Fruit fly (Drosophila melanogaster) whole organism, embryonic: ENCODE measurements around the gene CG14234.

Experiments used
- CG10543 ChIP-seq: fragments of 200-800 bp; sonication (Bioruptor generic); optimal IDR thresholded peaks from 3 replicates; lab custom pipeline; 2017; ENCODE audit warnings: missing biosample characterization, mild to moderate bottlenecking, missing genetic modification characterization, moderate library complexity
- CG10979 ChIP-seq: fragments of 200-800 bp; sonication (Bioruptor generic); optimal IDR thresholded peaks from 2 replicates; lab custom pipeline; 2018; ENCODE audit warnings: missing biosample characterization, mild to moderate bottlenecking, missing genetic modification characterization, moderate library complexity
- CG11085 ChIP-seq: fragments of 200-800 bp; sonication (Bioruptor generic); IDR thresholded peaks from 2 replicates; pipeline ENCODE4 v1.3.6; 2022; ENCODE audit warnings: missing biosample characterization, missing genetic modification characterization
- CG11247 ChIP-seq: fragments of 200-800 bp; sonication (Bioruptor generic); IDR thresholded peaks from 2 replicates; pipeline ENCODE4 v1.3.6; 2022; ENCODE audit warnings: missing biosample characterization, missing genetic modification characterization
- CG11696 ChIP-seq: fragments of 200-800 bp; sonication (Bioruptor generic); IDR thresholded peaks from 2 replicates; pipeline ENCODE4 v1.3.6; 2022; ENCODE audit warnings: missing biosample characterization, missing genetic modification characterization
- CG12659 ChIP-seq: fragments of 200-800 bp; sonication (Bioruptor generic); optimal IDR thresholded peaks from 3 replicates; lab custom pipeline; 2017; ENCODE audit warnings: mild to moderate bottlenecking, missing biosample characterization, missing genetic modification reagents, missing genetic modification characterization
- CG13123 ChIP-seq: fragments of 200-800 bp; sonication (Bioruptor generic); optimal IDR thresholded peaks from 2 replicates; lab custom pipeline; 2016; ENCODE audit warnings: missing biosample characterization, missing genetic modification characterization
- CG13296 ChIP-seq: fragments of 200-800 bp; sonication (Bioruptor generic); optimal IDR thresholded peaks from 3 replicates; lab custom pipeline; 2018; ENCODE audit warnings: missing biosample characterization, mild to moderate bottlenecking, missing genetic modification characterization
- CG15479 ChIP-seq: fragments of 200-800 bp; sonication (Bioruptor generic); optimal IDR thresholded peaks from 3 replicates; lab custom pipeline; 2019; ENCODE audit warnings: missing biosample characterization, mild to moderate bottlenecking, missing genetic modification characterization, moderate library complexity
- CG16813 ChIP-seq: fragments of 200-800 bp; sonication (Bioruptor generic); IDR thresholded peaks from 3 replicates; pipeline ENCODE4 v1.3.6; 2022; ENCODE audit warnings: missing biosample characterization, missing genetic modification characterization; ENCODE audit not compliant: partially characterized antibody
- CG17802 ChIP-seq: fragments of 200-800 bp; sonication (Bioruptor generic); optimal IDR thresholded peaks from 2 replicates; lab custom pipeline; 2018; ENCODE audit warnings: missing biosample characterization, mild to moderate bottlenecking, missing genetic modification characterization, moderate library complexity
- CG18011 ChIP-seq: fragments of 200-800 bp; sonication (Bioruptor generic); optimal IDR thresholded peaks from 2 replicates; lab custom pipeline; 2017; ENCODE audit warnings: missing biosample characterization, missing genetic modification characterization, mild to moderate bottlenecking, moderate library complexity, missing genotype
- CG2199 ChIP-seq: fragments of 200-800 bp; sonication (Bioruptor generic); IDR thresholded peaks from 3 replicates; pipeline ENCODE4 v1.3.6; 2022; ENCODE audit warnings: missing biosample characterization, missing genetic modification characterization
- CG30020 ChIP-seq: fragments of 200-800 bp; optimal IDR thresholded peaks from 2 replicates; lab custom pipeline; 2019; ENCODE audit warnings: missing biosample characterization, mild to moderate bottlenecking, missing genetic modification characterization, moderate library complexity
- CG34376 ChIP-seq: fragments of 200-800 bp; sonication (Bioruptor generic); optimal IDR thresholded peaks from 2 replicates; lab custom pipeline; 2018; ENCODE audit warnings: missing biosample characterization, mild to moderate bottlenecking, missing genetic modification characterization
- CG4404 ChIP-seq: fragments of 200-800 bp; sonication (Bioruptor generic); IDR thresholded peaks from 2 replicates; pipeline ENCODE4 v1.3.6; 2022; ENCODE audit warnings: missing biosample characterization, missing genetic modification characterization
- CG4424 ChIP-seq: fragments of 200-800 bp; sonication (Bioruptor generic); optimal IDR thresholded peaks from 3 replicates; lab custom pipeline; 2016; ENCODE audit warnings: missing biosample characterization, missing genetic modification characterization
- CG4707 ChIP-seq: fragments of 200-800 bp; sonication (Bioruptor generic); optimal IDR thresholded peaks from 2 replicates; lab custom pipeline; 2018; ENCODE audit warnings: missing biosample characterization, mild to moderate bottlenecking, missing genetic modification characterization, moderate library complexity
- CG6654 ChIP-seq: fragments of 200-800 bp; sonication (Bioruptor generic); optimal IDR thresholded peaks from 2 replicates; lab custom pipeline; 2017; ENCODE audit warnings: missing biosample characterization, mild to moderate bottlenecking, missing genetic modification characterization
- CG6689 ChIP-seq: fragments of 200-800 bp; sonication (Bioruptor generic); IDR thresholded peaks from 2 replicates; pipeline ENCODE4 v1.3.6; 2022; ENCODE audit warnings: missing biosample characterization, missing genetic modification characterization
- CG8924 ChIP-seq: fragments of 200-800 bp; optimal IDR thresholded peaks from 3 replicates; lab custom pipeline; 2019; ENCODE audit warnings: missing biosample characterization, mild to moderate bottlenecking, missing genetic modification characterization, moderate library complexity
- CG9932 ChIP-seq: fragments of 200-800 bp; sonication (Bioruptor generic); IDR thresholded peaks from 2 replicates; pipeline ENCODE4 v1.3.6; 2022; ENCODE audit warnings: missing biosample characterization, missing genetic modification characterization
- CrebB ChIP-seq: fragments of 200-800 bp; sonication (Bioruptor generic); optimal IDR thresholded peaks from 3 replicates; lab custom pipeline; 2018; ENCODE audit warnings: missing biosample characterization, mild to moderate bottlenecking, missing genetic modification characterization
- Dp ChIP-seq: fragments of 200-800 bp; sonication (Bioruptor generic); optimal IDR thresholded peaks from 2 replicates; lab custom pipeline; 2018; ENCODE audit warnings: missing biosample characterization, mild to moderate bottlenecking, missing genetic modification characterization, moderate library complexity
- Hr39 ChIP-seq: fragments of >200 bp; optimal IDR thresholded peaks from 2 replicates; lab custom pipeline; 2017
- Lhr ChIP-seq: fragments of 200-800 bp; sonication (Bioruptor generic); optimal IDR thresholded peaks from 3 replicates; lab custom pipeline; 2017; ENCODE audit warnings: mild to moderate bottlenecking, missing biosample characterization, missing genetic modification reagents, missing genetic modification characterization
- MESR4 ChIP-seq: fragments of 200-800 bp; sonication (Bioruptor generic); optimal IDR thresholded peaks from 2 replicates; lab custom pipeline; 2018; ENCODE audit warnings: missing biosample characterization, mild to moderate bottlenecking, missing genetic modification characterization, moderate library complexity
- MTF-1 ChIP-seq: fragments of 200-800 bp; sonication (Bioruptor generic); optimal IDR thresholded peaks from 2 replicates; lab custom pipeline; 2018; ENCODE audit warnings: missing biosample characterization, mild to moderate bottlenecking, missing genetic modification characterization, borderline replicate concordance
- Med ChIP-seq: fragments of 200-800 bp; sonication (Bioruptor generic); peaks from one replicate; lab custom pipeline; 2016; ENCODE audit warnings: missing biosample characterization, missing genetic modification characterization, mild to moderate bottlenecking, inconsistent platforms, moderate library complexity
- NFAT ChIP-seq: fragments of 200-800 bp; sonication (Bioruptor generic); IDR thresholded peaks from 2 replicates; pipeline ENCODE4 v1.3.6; 2022; ENCODE audit warnings: missing biosample characterization, missing genetic modification characterization
- Opbp ChIP-seq: fragments of 200-800 bp; sonication (Bioruptor generic); IDR thresholded peaks from 3 replicates; pipeline ENCODE4 v1.3.6; 2022; ENCODE audit warnings: missing biosample characterization, missing genetic modification characterization; ENCODE audit not compliant: partially characterized antibody
- PHDP ChIP-seq: fragments of 200-800 bp; sonication (Bioruptor generic); optimal IDR thresholded peaks from 3 replicates; lab custom pipeline; 2018; ENCODE audit warnings: missing biosample characterization, mild to moderate bottlenecking, missing genetic modification characterization, moderate library complexity
- Stat92E ChIP-seq, 3 experiments: fragments of >200 bp in 2 of 3; fragments of 200-800 bp in 1 of 3; sonication (Bioruptor generic) in 1 of 3; optimal IDR thresholded peaks; 2 replicates each; lab custom pipeline; 2017 to 2019; ENCODE audit warnings: missing biosample characterization in 3 of 3, missing genetic modification characterization in 3 of 3, mild to moderate bottlenecking in 1 of 3, moderate library complexity in 1 of 3
- aop ChIP-seq: fragments of 200-800 bp; sonication (Bioruptor generic); IDR thresholded peaks from 2 replicates; pipeline ENCODE4 v1.3.6; 2022; ENCODE audit warnings: missing biosample characterization, missing genetic modification characterization
- crp ChIP-seq, 2 experiments: fragments of 200-800 bp; sonication (Bioruptor generic); optimal IDR thresholded peaks; 2 replicates in 1 of 2; 3 replicates in 1 of 2; lab custom pipeline; 2017; ENCODE audit warnings: missing biosample characterization in 2 of 2, missing genetic modification characterization in 2 of 2, mild to moderate bottlenecking in 1 of 2, moderate library complexity in 1 of 2
- danr ChIP-seq: fragments of 200-800 bp; sonication (Bioruptor generic); IDR thresholded peaks from 2 replicates; pipeline ENCODE4 v1.3.6; 2022; ENCODE audit warnings: missing biosample characterization, missing genetic modification characterization
- dmrt11E ChIP-seq: fragments of 200-800 bp; sonication (Bioruptor generic); optimal IDR thresholded peaks from 3 replicates; lab custom pipeline; 2018; ENCODE audit warnings: missing biosample characterization, mild to moderate bottlenecking, missing genetic modification characterization, moderate library complexity
- dpn ChIP-seq, 2 experiments: fragments of 200-800 bp; sonication (Bioruptor generic); optimal IDR thresholded peaks; 3 replicates each; lab custom pipeline; 2016; ENCODE audit warnings: missing biosample characterization in 2 of 2, missing genetic modification characterization in 2 of 2
- ham ChIP-seq: fragments of 200-800 bp; sonication (Bioruptor generic); IDR thresholded peaks from 2 replicates; pipeline ENCODE4 v1.3.6; 2022; ENCODE audit warnings: missing biosample characterization, missing genetic modification characterization
- ken ChIP-seq: fragments of 200-800 bp; sonication (Bioruptor generic); IDR thresholded peaks from 3 replicates; pipeline ENCODE4 v1.3.6; 2022; ENCODE audit warnings: missing biosample characterization, missing genetic modification characterization
- luna ChIP-seq: fragments of 200-800 bp; sonication (Bioruptor generic); optimal IDR thresholded peaks from 2 replicates; lab custom pipeline; 2016; ENCODE audit warnings: missing biosample characterization, missing genetic modification characterization
- nerfin-1 ChIP-seq: fragments of 200-800 bp; sonication (Bioruptor generic); optimal IDR thresholded peaks from 3 replicates; lab custom pipeline; 2019; ENCODE audit warnings: missing biosample characterization, mild to moderate bottlenecking, missing genetic modification characterization, moderate library complexity
- nerfin-2 ChIP-seq: fragments of 200-800 bp; sonication (Bioruptor generic); IDR thresholded peaks from 2 replicates; pipeline ENCODE4 v1.3.6; 2022; ENCODE audit warnings: missing biosample characterization, missing genetic modification characterization; ENCODE audit not compliant: partially characterized antibody
- pan ChIP-seq, 4 experiments: fragments of >200 bp in 3 of 4; fragments of 200-800 bp in 1 of 4; sonication (Bioruptor generic) in 1 of 4; optimal IDR thresholded peaks in 3 of 4; IDR thresholded peaks in 1 of 4; 2 replicates each; pipeline versions ENCODE4 v1.3.6 to Lab custom; 2017 to 2022; ENCODE audit warnings: missing biosample characterization in 2 of 4, missing genetic modification characterization in 2 of 4, mixed read lengths in 1 of 4
- psq ChIP-seq: fragments of 200-800 bp; sonication (Bioruptor generic); optimal IDR thresholded peaks from 2 replicates; lab custom pipeline; 2017; ENCODE audit warnings: missing biosample characterization, missing genetic modification characterization
- schlank ChIP-seq: fragments of 200-800 bp; sonication (Bioruptor generic); optimal IDR thresholded peaks from 2 replicates; lab custom pipeline; 2018; ENCODE audit warnings: missing biosample characterization, mild to moderate bottlenecking, missing genetic modification characterization
- sens ChIP-seq: fragments of 200-800 bp; sonication (Bioruptor generic); peaks from one replicate; lab custom pipeline; 2016; ENCODE audit warnings: missing biosample characterization, missing genetic modification characterization
- sens-2 ChIP-seq: fragments of 200-800 bp; sonication (Bioruptor generic); IDR thresholded peaks from 2 replicates; pipeline ENCODE4 v1.3.6; 2022; ENCODE audit warnings: missing biosample characterization, missing genetic modification characterization
- sna ChIP-seq: fragments of 200-800 bp; sonication (Bioruptor generic); IDR thresholded peaks from 2 replicates; pipeline ENCODE4 v1.3.6; 2022; ENCODE audit warnings: missing biosample characterization, missing genetic modification characterization; ENCODE audit not compliant: partially characterized antibody
- unpg ChIP-seq: fragments of 200-800 bp; sonication (Bioruptor generic); optimal IDR thresholded peaks from 3 replicates; lab custom pipeline; 2018; ENCODE audit warnings: missing biosample characterization, mild to moderate bottlenecking, missing genetic modification characterization, moderate library complexity

The CG14234 gene

dm6 chrX:19763440-19764002 is 28.2 kb downstream of the CG14234 start (continued):
- TF ChIP-seq CG11247 (GFP tag; lab: Robert Waterston, UW) (no peak), CG13296 (GFP tag; lab: Kevin White, UChicago) (no peak), schlank (tag; lab: Kevin White, UChicago) (no peak), CG12659 (no peak), nerfin-1 (tag; lab: Kevin White, UChicago) (no peak), Opbp (GFP tag; lab: Robert Waterston, UW) (no peak), CG10543 (no peak), CG9932 (GFP tag; lab: Robert Waterston, UW) (no peak), CG2199 (no peak), CG18011 (GFP tag; lab: Kevin White, UChicago) (no peak), Hr39 (no peak), Dp (GFP tag; lab: Kevin White, UChicago) (no peak), aop (GFP tag; lab: Robert Waterston, UW) (no peak), CG4424 (GFP tag; lab: Kevin White, UChicago) (peak; percentile 22), sens (peak; percentile 86), CG34376 (no peak), Lhr (GFP tag; lab: Kevin White, UChicago) (no peak), CG10979 (peak; percentile 20), CG30020 (tag; lab: Kevin White, UChicago) (no peak), CG4404 (GFP tag; lab: Robert Waterston, UW) (no peak), CG8924 (tag; lab: Kevin White, UChicago) (no peak), nerfin-2 (GFP tag; lab: Robert Waterston, UW) (no peak), CrebB (tag; lab: Kevin White, UChicago) (no peak), Stat92E (GFP tag; optimal IDR thresholded peaks at IDR 0.05; lab: Kevin White, UChicago) (no peak), CG6654 (GFP tag; lab: Kevin White, UChicago) (no peak), MESR4 (GFP tag; lab: Kevin White, UChicago) (no peak), unpg (peak; percentile 7), ham (GFP tag; lab: Robert Waterston, UW) (no peak), PHDP (tag; lab: Kevin White, UChicago) (no peak), danr (GFP tag; lab: Robert Waterston, UW) (no peak), NFAT (GFP tag; lab: Robert Waterston, UW) (no peak), luna (no peak), CG16813 (GFP tag; lab: Robert Waterston, UW) (no peak), CG13123 (GFP tag; lab: Kevin White, UChicago) (no peak), CG6689 (no peak), CG17802 (no peak), sens-2 (no peak), CG11696 (GFP tag; lab: Robert Waterston, UW) (no peak), Med (GFP tag; lab: Kevin White, UChicago) (peak; percentile 84), crp (GFP tag; optimal IDR thresholded peaks at IDR 0.05; lab: Kevin White, UChicago) (no peak), pan (optimal IDR thresholded peaks at IDR 0.05; lab: Kevin White, UChicago) (no peak), pan (GFP tag; optimal IDR thresholded peaks at IDR 0.05 in 1 of 2, IDR thresholded peaks at IDR 0.05 in 1 of 2) (no peak), ken (no peak), CG15479 (GFP tag; lab: Kevin White, UChicago) (no peak), dmrt11E (tag; lab: Kevin White, UChicago) (no peak), CG11085 (GFP tag; lab: Robert Waterston, UW) (no peak), sna (GFP tag; lab: Robert Waterston, UW) (no peak), MTF-1 (no peak), CG4707 (GFP tag; lab: Kevin White, UChicago) (no peak), dpn (GFP tag; optimal IDR thresholded peaks at IDR 0.05; lab: Kevin White, UChicago) (peak in 1 of 2 experiments; percentile 9), psq (GFP tag; lab: Kevin White, UChicago) (no peak)
